Worm (Caenorhabditis elegans): ENCODE data around the gene F35E8.6.

DNA sequence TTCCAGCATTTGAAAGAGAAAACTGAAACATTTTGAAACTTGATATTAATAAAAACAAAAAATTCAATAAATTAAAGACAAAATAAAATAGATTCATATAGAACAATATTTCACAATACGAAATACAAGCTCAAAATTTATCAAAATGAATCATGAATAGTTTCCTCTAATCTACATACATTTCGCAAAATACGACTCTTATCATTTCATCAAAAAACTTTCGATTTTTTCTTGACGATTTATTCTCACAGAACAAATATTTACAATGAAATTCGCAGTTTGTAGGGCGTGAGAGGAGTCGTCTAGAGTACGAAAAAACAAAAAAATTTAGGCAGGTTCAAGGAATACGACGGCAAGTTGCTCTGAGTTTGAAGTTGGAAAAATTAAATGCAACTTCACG is 21.8 kb upstream of the F35E8.6 start:
- no peak for TF ChIP-seq dao-5 (tag; optimal IDR thresholded peaks at IDR 0.05)
- TF ChIP-seq him-1 (tag; optimal IDR thresholded peaks at IDR 0.05): no peak
- no peak for TF ChIP-seq W03F9.2 (tag; optimal IDR thresholded peaks at IDR 0.05)

Data from whole organism, L4/young adult.